Worm (Caenorhabditis elegans) whole organism, late embryonic: ENCODE results near the gene W08E12.2.

Experiments used
- T23F11.4 ChIP-seq: fragments of 200-800 bp; sonication (Bioruptor generic); optimal IDR thresholded peaks from 2 replicates; lab custom pipeline; 2018; ENCODE audit warnings: mild to moderate bottlenecking, missing genetic modification characterization, missing compliant biosample characterization
- ama-1 ChIP-seq: fragments of 150-350 bp; optimal IDR thresholded peaks from 2 replicates; lab custom pipeline; 2014
- ceh-18 ChIP-seq: sonication (generic microtip); optimal IDR thresholded peaks from 2 replicates; lab custom pipeline; 2016; ENCODE audit warnings: missing genetic modification characterization, missing compliant biosample characterization
- ceh-31 ChIP-seq: sonication (generic microtip); optimal IDR thresholded peaks from 2 replicates; lab custom pipeline; 2016; ENCODE audit warnings: missing genetic modification characterization, missing compliant biosample characterization
- ceh-34 ChIP-seq: sonication (generic microtip); optimal IDR thresholded peaks from 2 replicates; lab custom pipeline; 2016; ENCODE audit warnings: mild to moderate bottlenecking, missing genetic modification characterization, missing compliant biosample characterization
- nfya-1 ChIP-seq: sonication (generic microtip); optimal IDR thresholded peaks from 2 replicates; lab custom pipeline; 2017; ENCODE audit warnings: missing genetic modification characterization, mild to moderate bottlenecking, missing compliant biosample characterization, antibody characterized with exemption, moderate library complexity
- pag-3 ChIP-seq: sonication (generic microtip); optimal IDR thresholded peaks from 2 replicates; lab custom pipeline; 2016; ENCODE audit warnings: missing compliant biosample characterization, missing genetic modification characterization, borderline replicate concordance
- ref-2 ChIP-seq: sonication (generic microtip); optimal IDR thresholded peaks from 2 replicates; lab custom pipeline; 2016; ENCODE audit warnings: missing genetic modification characterization, missing compliant biosample characterization
- tbx-2 ChIP-seq: sonication (generic microtip); optimal IDR thresholded peaks from 2 replicates; lab custom pipeline; 2016; ENCODE audit warnings: missing genetic modification characterization, missing compliant biosample characterization
- tbx-7 ChIP-seq: sonication (generic microtip); optimal IDR thresholded peaks from 2 replicates; lab custom pipeline; 2016; ENCODE audit warnings: missing genotype, missing genetic modification characterization, missing compliant biosample characterization
- unc-42 ChIP-seq: sonication (generic microtip); optimal IDR thresholded peaks from 2 replicates; lab custom pipeline; 2016; ENCODE audit warnings: missing genotype, missing genetic modification characterization, missing compliant biosample characterization

Gene W08E12.2

ce11 chrIV:3349977-3350580 lies 44.4 kb downstream of the W08E12.2 start, which contains the start of gene elks-1:
TSS of gene elks-1 (minus strand) at chrIV:3350027.
- TF ChIP-seq ref-2 (tag; lab: Kevin White, UChicago) (peak; percentile 28), tbx-2 (tag; lab: Kevin White, UChicago) (peak; percentile 17), nfya-1 (tag; lab: Kevin White, UChicago) (peak; percentile 53), unc-42 (tag; lab: Kevin White, UChicago) (no peak), ceh-31 (tag; lab: Kevin White, UChicago) (peak; percentile 11), ceh-34 (tag; lab: Kevin White, UChicago) (peak; percentile 27), ama-1 (no peak)

- TF ChIP-seq T23F11.4 (GFP tag; lab: Kevin White, UChicago) (no peak), unc-42 (tag; lab: Kevin White, UChicago) (peak; percentile 12), ref-2 (tag; lab: Kevin White, UChicago) (peak; percentile 27)
These were observed 46.3 kb downstream of the W08E12.2 start for ce11 chrIV:3352019-3352418.

ce11 chrIV:3354757-3355156 lies 49.1 kb downstream of the W08E12.2 start, which contains the start of gene F42A6.1:
TSS of gene F42A6.1 (plus strand) at chrIV:3355057.
- TF ChIP-seq nfya-1 (tag; lab: Kevin White, UChicago), result no peak
- TF ChIP-seq pag-3 (tag; lab: Kevin White, UChicago), result no peak
- TF ChIP-seq tbx-7 (tag; lab: Kevin White, UChicago), result no peak
- no peak for TF ChIP-seq ceh-18 (tag; lab: Kevin White, UChicago)
- TF ChIP-seq, all 69 proteins: peak for 0
